Worm (Caenorhabditis elegans): ENCODE measurements around the gene C04G2.5.

ce11 chrIV:10129957-10130356 is 34.9 kb upstream of the C04G2.5 start, which contains the start of gene glt-3:
- TF ChIP-seq ces-1 (GFP tag; optimal IDR thresholded peaks at IDR 0.05): no peak
- TF ChIP-seq nhr-12 (tag; optimal IDR thresholded peaks at IDR 0.05): no peak
- no peak for TF ChIP-seq nhr-2 (tag; optimal IDR thresholded peaks at IDR 0.05)
- no peak for TF ChIP-seq ztf-11 (tag; optimal IDR thresholded peaks at IDR 0.05)
- TF ChIP-seq ceh-43 (GFP tag; optimal IDR thresholded peaks at IDR 0.05): no peak
- TF ChIP-seq elt-1 (tag; optimal IDR thresholded peaks at IDR 0.05; ENCODE audit: borderline replicate concordance, insufficient read depth): no peak
- TF ChIP-seq sem-2 (GFP tag; optimal IDR thresholded peaks at IDR 0.05): no peak

All from whole organism, mixed stage, embryonic.